Fruit fly (Drosophila melanogaster) whole organism, adult: ENCODE measurements around the gene CG13369.

Experiments used
- CG11617 ChIP-seq: fragments of 200-800 bp; sonication (Bioruptor generic); optimal IDR thresholded peaks from 2 replicates; lab custom pipeline; 2017; ENCODE audit warnings: mild to moderate bottlenecking, missing biosample characterization, missing genetic modification reagents, missing genetic modification characterization
- CG12768 ChIP-seq: fragments of 200-800 bp; sonication (Bioruptor generic); optimal IDR thresholded peaks from 2 replicates; lab custom pipeline; 2017; ENCODE audit warnings: missing biosample characterization, missing genetic modification characterization, mild to moderate bottlenecking, moderate library complexity, missing genetic modification reagents
- CG14711 ChIP-seq: fragments of 200-800 bp; sonication (Bioruptor generic); optimal IDR thresholded peaks from 2 replicates; lab custom pipeline; 2018; ENCODE audit warnings: missing biosample characterization, mild to moderate bottlenecking, missing genetic modification characterization, moderate library complexity
- CG1620 ChIP-seq: fragments of 200-800 bp; sonication (Bioruptor generic); optimal IDR thresholded peaks from 2 replicates; lab custom pipeline; 2016; ENCODE audit warnings: missing biosample characterization, missing genetic modification characterization
- CG33017 ChIP-seq: fragments of 200-800 bp; sonication (Bioruptor generic); optimal IDR thresholded peaks from 2 replicates; lab custom pipeline; 2018; ENCODE audit warnings: missing biosample characterization, mild to moderate bottlenecking, missing genetic modification characterization, moderate library complexity
- CG5204 ChIP-seq: fragments of 200-800 bp; sonication (Bioruptor generic); optimal IDR thresholded peaks from 2 replicates; lab custom pipeline; 2016; ENCODE audit warnings: missing biosample characterization, missing genetic modification characterization
- CG7045 ChIP-seq: fragments of 200-800 bp; sonication (Bioruptor generic); optimal IDR thresholded peaks from 2 replicates; lab custom pipeline; 2017; ENCODE audit warnings: missing biosample characterization, mild to moderate bottlenecking, missing genetic modification characterization
- CG7101 ChIP-seq: fragments of 200-800 bp; sonication (Bioruptor generic); optimal IDR thresholded peaks from 2 replicates; lab custom pipeline; 2018; ENCODE audit warnings: missing biosample characterization, mild to moderate bottlenecking, missing genetic modification characterization, moderate library complexity
- Clk ChIP-seq: fragments of 200-800 bp; sonication (Bioruptor generic); optimal IDR thresholded peaks from 2 replicates; lab custom pipeline; 2017; ENCODE audit warnings: missing biosample characterization, missing genetic modification characterization
- Crg-1 ChIP-seq: fragments of 200-800 bp; sonication (Bioruptor generic); optimal IDR thresholded peaks from 2 replicates; lab custom pipeline; 2016; ENCODE audit warnings: missing biosample characterization, missing genetic modification characterization
- Hr96 ChIP-seq: fragments of 200-800 bp; sonication (Bioruptor generic); optimal IDR thresholded peaks from 2 replicates; lab custom pipeline; 2016; ENCODE audit warnings: missing biosample characterization, missing genetic modification characterization
- Mnt ChIP-seq: fragments of 200-800 bp; sonication (Bioruptor generic); optimal IDR thresholded peaks from 2 replicates; lab custom pipeline; 2016; ENCODE audit warnings: missing biosample characterization, mild to moderate bottlenecking, missing genetic modification characterization
- bab1 ChIP-seq: fragments of 200-800 bp; sonication (Bioruptor generic); optimal IDR thresholded peaks from 3 replicates; lab custom pipeline; 2019; ENCODE audit warnings: missing biosample characterization, mild to moderate bottlenecking, missing genetic modification characterization, moderate library complexity
- cic ChIP-seq: fragments of 200-800 bp; sonication (Bioruptor generic); optimal IDR thresholded peaks from 2 replicates; lab custom pipeline; 2017; ENCODE audit warnings: missing biosample characterization, mild to moderate bottlenecking, missing genetic modification characterization, moderate library complexity
- cnc ChIP-seq, 2 experiments: fragments of >200 bp; optimal IDR thresholded peaks; 2 replicates each; lab custom pipeline; 2017
- kay ChIP-seq: fragments of 200-800 bp; sonication (Bioruptor generic); peaks from one replicate; lab custom pipeline; 2016; ENCODE audit warnings: missing biosample characterization, missing genetic modification characterization, borderline replicate concordance
- ovo ChIP-seq: fragments of 200-800 bp; sonication (Bioruptor generic); optimal IDR thresholded peaks from 2 replicates; lab custom pipeline; 2016; ENCODE audit warnings: missing biosample characterization, missing genetic modification characterization
- pad ChIP-seq: fragments of 200-800 bp; sonication (Bioruptor generic); optimal IDR thresholded peaks from 3 replicates; lab custom pipeline; 2017; ENCODE audit warnings: missing biosample characterization, missing genetic modification characterization, mild to moderate bottlenecking, moderate library complexity, missing genetic modification reagents
- tj ChIP-seq: fragments of 200-800 bp; sonication (Bioruptor generic); optimal IDR thresholded peaks from 3 replicates; lab custom pipeline; 2017; ENCODE audit warnings: missing biosample characterization, mild to moderate bottlenecking, missing genetic modification characterization, moderate library complexity
- toe ChIP-seq: fragments of 200-800 bp; sonication (Bioruptor generic); optimal IDR thresholded peaks from 2 replicates; lab custom pipeline; 2016; ENCODE audit warnings: missing biosample characterization, missing genetic modification characterization

The CG13369 gene

DNA sequence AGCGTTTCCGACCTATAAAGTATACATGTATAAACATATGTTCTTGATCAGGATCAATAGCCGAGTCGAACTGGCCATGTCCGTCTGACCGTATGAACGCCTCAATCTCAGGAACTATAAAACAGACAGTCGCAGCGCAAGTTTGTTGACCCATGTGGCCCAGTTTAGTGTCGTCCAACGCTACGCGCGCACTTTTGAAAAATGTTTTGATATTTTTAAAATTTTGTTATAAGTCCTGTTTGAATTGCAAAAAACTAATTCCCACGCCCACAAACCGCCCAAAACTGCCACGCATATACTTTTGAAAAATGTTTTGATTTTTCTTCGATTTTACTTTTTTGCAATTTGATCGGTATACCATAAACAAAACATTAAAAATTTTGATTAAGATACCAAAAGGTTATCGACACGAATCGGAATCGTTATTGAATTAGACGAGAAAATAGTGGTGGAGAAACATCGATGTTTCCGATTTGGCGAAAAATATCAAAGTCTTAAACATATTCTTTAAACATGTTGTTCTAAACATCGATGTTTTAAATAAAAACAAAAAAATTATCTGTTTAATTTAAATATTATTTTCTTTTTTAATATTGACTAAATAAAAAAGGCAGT, 23.2 kb downstream of the CG13369 start:
- peak; percentile 14 for TF ChIP-seq bab1 (GFP tag; lab: Kevin White, UChicago)
- no peak for TF ChIP-seq CG14711

DNA sequence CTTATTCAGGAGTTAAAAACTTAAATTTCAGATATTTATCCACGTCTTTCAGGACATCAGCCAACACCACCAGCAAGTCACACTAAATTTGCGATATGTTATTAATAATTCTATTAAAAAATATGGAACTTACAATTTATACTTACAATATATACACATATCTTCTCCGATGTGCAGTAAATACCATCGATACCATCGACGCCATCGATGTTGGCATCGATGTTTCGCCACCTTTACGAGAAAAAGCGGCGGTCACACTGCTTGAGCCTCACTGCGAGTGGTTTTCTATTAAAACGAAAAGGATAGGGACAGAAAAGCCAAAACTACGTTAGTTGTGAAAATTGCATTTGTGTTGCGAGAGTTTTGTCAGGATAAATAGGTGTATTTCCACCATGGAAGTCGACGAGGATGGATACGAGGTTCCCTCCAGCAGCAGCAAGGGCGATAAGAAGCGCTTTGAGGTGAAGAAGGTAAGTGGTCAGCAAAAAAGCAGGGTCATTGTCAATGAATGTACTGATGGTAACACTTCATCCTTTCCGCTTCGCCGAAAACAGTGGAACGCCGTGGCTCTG, 23.9 kb downstream of the CG13369 start, which contains the start of gene Roc1a:
Gene Roc1a, plus strand, starts transcription at position 249 of the 572 bp plus-strand sequence.
- TF ChIP-seq CG7101 (peak; percentile 43), Clk (GFP tag; lab: Kevin White, UChicago) (no peak), CG1620 (GFP tag; lab: Kevin White, UChicago) (peak; percentile 9), kay (GFP tag; lab: Kevin White, UChicago) (no peak), CG12768 (no peak), tj (GFP tag; lab: Kevin White, UChicago) (peak; percentile 53), ovo (peak; percentile 12), pad (GFP tag; lab: Kevin White, UChicago) (peak; percentile 14), Crg-1 (no peak), bab1 (GFP tag; lab: Kevin White, UChicago) (peak; percentile 34), CG11617 (GFP tag; lab: Kevin White, UChicago) (peak; percentile 20), Mnt (GFP tag; lab: Kevin White, UChicago) (peak; percentile 5), cic (GFP tag; lab: Kevin White, UChicago) (no peak), CG14711 (no peak)

DNA sequence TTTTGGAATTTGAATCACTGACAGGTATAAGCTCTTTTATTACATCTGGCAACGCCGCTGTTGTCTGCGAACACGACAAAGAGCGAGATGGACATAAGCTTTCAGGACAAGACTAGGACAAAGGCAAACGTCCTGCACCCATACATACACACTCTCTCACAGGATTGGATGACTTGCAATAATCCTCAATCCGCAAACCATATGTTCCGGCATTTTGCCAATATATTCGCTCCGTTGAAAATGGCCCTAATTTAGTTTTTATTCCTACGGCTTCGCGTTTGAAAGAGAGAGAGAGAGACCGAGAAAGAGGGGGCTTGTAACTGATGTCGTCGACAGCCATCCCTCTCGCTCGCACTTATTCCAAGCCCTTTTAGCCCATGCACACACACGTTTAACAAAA, 31.0 kb downstream of the CG13369 start:
- TF ChIP-seq CG14711, result peak; percentile 43
- peak; percentile 81 for TF ChIP-seq Mnt (GFP tag; lab: Kevin White, UChicago)
- TF ChIP-seq Hr96 (GFP tag; lab: Kevin White, UChicago), result no peak
- no peak for TF ChIP-seq ovo
- TF ChIP-seq pad (GFP tag; lab: Kevin White, UChicago), result peak; percentile 53

DNA sequence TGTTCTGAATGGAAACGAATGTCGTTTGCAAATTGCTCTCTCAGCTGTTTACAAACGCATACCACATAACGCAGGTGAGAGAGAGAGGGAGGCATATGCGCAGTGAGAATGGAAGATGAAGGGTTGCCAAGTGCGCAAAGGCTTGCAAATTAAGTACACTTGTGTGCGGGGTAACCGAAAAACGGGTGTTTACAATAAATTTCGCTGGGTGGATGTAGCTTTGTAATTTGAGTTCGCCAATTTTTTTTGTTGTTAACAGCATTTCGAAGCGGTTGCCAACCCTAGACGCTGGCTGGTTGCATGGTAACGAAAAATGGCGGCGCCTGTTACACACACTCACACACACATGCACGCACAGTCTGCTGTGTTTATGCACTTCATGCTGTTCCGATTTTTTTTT, 31.7 kb downstream of the CG13369 start:
- peak; percentile 86 for TF ChIP-seq toe
- peak; percentile 97 for TF ChIP-seq CG1620 (GFP tag; lab: Kevin White, UChicago)
- TF ChIP-seq CG7101, result peak; percentile 97
- TF ChIP-seq CG11617 (GFP tag; lab: Kevin White, UChicago), result peak; percentile 93
- peak; percentile 94 for TF ChIP-seq tj (GFP tag; lab: Kevin White, UChicago)
- TF ChIP-seq Hr96 (GFP tag; lab: Kevin White, UChicago), result no peak
- TF ChIP-seq Mnt (GFP tag; lab: Kevin White, UChicago), result peak; percentile 92
- peak; percentile 87 for TF ChIP-seq pad (GFP tag; lab: Kevin White, UChicago)
- TF ChIP-seq ovo, result peak; percentile 94
- no peak for TF ChIP-seq kay (GFP tag; lab: Kevin White, UChicago)
- peak; percentile 100 for TF ChIP-seq CG14711
- TF ChIP-seq bab1 (GFP tag; lab: Kevin White, UChicago), result peak; percentile 98
- TF ChIP-seq CG33017 (tag; lab: Kevin White, UChicago), result peak; percentile 89
- peak; percentile 86 for TF ChIP-seq cic (GFP tag; lab: Kevin White, UChicago)
- peak; percentile 95 for TF ChIP-seq Crg-1
- peak in 1 of 2 experiments; percentile 10 for TF ChIP-seq cnc (optimal IDR thresholded peaks at IDR 0.05; lab: Kevin White, UChicago)
- TF ChIP-seq CG7045 (GFP tag; lab: Kevin White, UChicago), result peak; percentile 88
- TF ChIP-seq CG5204 (GFP tag; lab: Kevin White, UChicago), result peak; percentile 85
- TF ChIP-seq CG12768, result peak; percentile 94
- TF ChIP-seq Clk (GFP tag; lab: Kevin White, UChicago), result peak; percentile 89

DNA sequence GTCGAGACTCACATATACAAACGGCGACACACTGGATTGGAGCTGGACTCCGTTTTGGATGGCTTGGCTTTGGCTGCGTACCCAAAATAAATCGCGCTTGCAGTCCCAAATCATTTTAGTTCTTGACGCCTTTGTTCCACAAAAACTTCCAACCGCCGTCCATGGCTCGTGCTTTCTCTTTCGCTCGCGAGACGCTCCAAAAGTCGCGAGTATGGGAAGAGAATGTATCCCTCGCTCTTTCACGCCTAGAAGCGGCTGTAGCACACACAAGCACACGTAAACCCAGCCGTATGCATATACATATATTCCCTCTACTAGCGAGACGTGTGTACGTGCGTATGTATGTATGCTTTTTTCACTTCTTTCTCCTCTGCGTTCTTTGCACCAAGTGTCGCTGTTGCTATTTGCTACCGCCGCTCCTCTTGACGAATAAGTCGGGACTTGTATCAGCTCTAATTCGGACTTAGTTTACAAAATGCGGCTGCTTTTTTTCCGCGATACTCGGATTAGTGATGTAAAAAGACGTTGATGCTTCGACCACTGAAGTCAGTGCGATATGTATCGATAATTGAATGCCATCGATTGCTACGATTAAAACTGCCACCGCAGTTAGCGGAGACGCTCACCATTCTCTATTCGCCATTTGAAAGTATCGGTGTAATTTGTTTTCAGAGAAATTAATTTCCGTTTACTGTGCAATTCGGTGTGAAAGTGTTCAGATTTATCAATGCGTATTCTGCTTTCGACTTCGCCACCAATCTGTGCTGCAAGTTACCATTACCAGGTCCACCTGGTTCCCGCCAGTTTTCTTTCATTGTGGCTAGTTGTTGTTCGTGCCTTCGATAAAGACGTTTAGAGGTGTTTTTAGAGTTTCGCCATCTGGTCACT, 32.5 kb downstream of the CG13369 start, which contains the start of the genes Hmt4-20 and SkpA:
Gene Hmt4-20, minus strand, starts transcription at position 542 of the 888 bp plus-strand sequence.
Gene SkpA, plus strand, starts transcription at position 623 of the 888 bp plus-strand sequence.
- TF ChIP-seq CG5204 (GFP tag; lab: Kevin White, UChicago), result no peak
- peak; percentile 19 for TF ChIP-seq CG1620 (GFP tag; lab: Kevin White, UChicago)

DNA sequence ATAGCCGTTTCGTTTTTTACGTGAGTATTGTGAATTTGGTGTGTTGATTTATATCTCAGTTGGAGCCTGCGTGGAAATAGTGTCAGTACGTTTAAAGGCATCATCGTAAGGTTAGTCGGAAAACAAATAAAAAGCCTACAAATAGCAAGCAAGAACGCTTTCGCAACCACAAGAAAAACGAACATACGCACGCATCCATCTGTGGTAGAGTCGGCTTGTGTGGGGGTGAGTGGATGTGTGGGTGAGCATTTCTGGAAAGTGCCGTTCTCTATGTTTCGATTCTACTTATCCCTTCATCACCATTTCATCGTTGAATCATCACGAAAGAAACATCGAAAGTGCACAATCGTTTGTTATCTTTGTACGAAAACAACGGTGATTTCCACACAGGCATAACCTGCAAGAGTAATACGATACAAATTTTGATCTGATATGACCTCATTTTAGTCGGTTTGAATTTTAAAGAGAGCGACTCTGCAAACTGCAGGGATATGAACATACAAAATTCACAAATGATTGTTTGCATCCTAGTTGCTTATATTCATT, 33.2 kb downstream of the CG13369 start:
- TF ChIP-seq Hr96 (GFP tag; lab: Kevin White, UChicago), result no peak
- peak; percentile 22 for TF ChIP-seq ovo
- TF ChIP-seq Mnt (GFP tag; lab: Kevin White, UChicago), result no peak
- no peak for TF ChIP-seq CG11617 (GFP tag; lab: Kevin White, UChicago)
- TF ChIP-seq bab1 (GFP tag; lab: Kevin White, UChicago), result peak; percentile 51
- no peak for TF ChIP-seq CG7101
- TF ChIP-seq pad (GFP tag; lab: Kevin White, UChicago), result peak; percentile 82
- no peak for TF ChIP-seq CG33017 (tag; lab: Kevin White, UChicago)
- TF ChIP-seq CG12768, result no peak
- TF ChIP-seq Crg-1, result no peak
- no peak for TF ChIP-seq kay (GFP tag; lab: Kevin White, UChicago)
